Worm (Caenorhabditis elegans) whole organism, L1 larva: Measurements from ENCODE around the gene srw-91.

Source experiments
- ceh-90 ChIP-seq: sonication (generic microtip); optimal IDR thresholded peaks from 2 replicates; lab custom pipeline; 2016; ENCODE audit warnings: missing genetic modification characterization, missing compliant biosample characterization
- ces-1 ChIP-seq: fragments of 150-350 bp; optimal IDR thresholded peaks from 2 replicates; lab custom pipeline; 2014; ENCODE audit warnings: missing biosample characterization, missing genetic modification reagents, missing genetic modification characterization
- elt-2 ChIP-seq: sonication (generic microtip); optimal IDR thresholded peaks from 2 replicates; lab custom pipeline; 2016; ENCODE audit warnings: missing genetic modification characterization, mild to moderate bottlenecking, inconsistent platforms, missing compliant biosample characterization, missing genetic modification reagents
- elt-3 ChIP-seq, 6 experiments: fragments of 150-350 bp in 1 of 6; sonication (generic microtip); optimal IDR thresholded peaks; 2 replicates each; lab custom pipeline; 2017 to 2018; ENCODE audit warnings: missing biosample characterization in 6 of 6, missing genetic modification characterization in 6 of 6, inconsistent platforms in 1 of 6
- hpl-2 ChIP-seq: fragments of 150-350 bp; optimal IDR thresholded peaks from 2 replicates; lab custom pipeline; 2014; ENCODE audit warnings: missing biosample characterization, missing genetic modification reagents, missing genetic modification characterization
- mdl-1 ChIP-seq, 2 experiments: fragments of 150-350 bp; optimal IDR thresholded peaks; 2 replicates each; lab custom pipeline; 2014 to 2017; ENCODE audit warnings: missing biosample characterization in 2 of 2, missing genetic modification characterization in 2 of 2, inconsistent platforms in 1 of 2
- nhr-11 ChIP-seq: fragments of 150-350 bp; optimal IDR thresholded peaks from 2 replicates; lab custom pipeline; 2014; ENCODE audit warnings: missing biosample characterization, missing genetic modification characterization
- nhr-76 ChIP-seq: sonication (generic microtip); optimal IDR thresholded peaks from 2 replicates; lab custom pipeline; 2017; ENCODE audit warnings: missing biosample characterization, missing genetic modification characterization
- skn-1 ChIP-seq: fragments of 150-350 bp; optimal IDR thresholded peaks from 2 replicates; lab custom pipeline; 2014; ENCODE audit warnings: missing biosample characterization, missing genetic modification characterization
- zag-1 ChIP-seq: fragments of 150-350 bp; optimal IDR thresholded peaks from 2 replicates; lab custom pipeline; 2014; ENCODE audit warnings: missing biosample characterization, missing genetic modification characterization
- ztf-11 ChIP-seq, 2 experiments: sonication (generic microtip); optimal IDR thresholded peaks; 2 replicates each; lab custom pipeline; 2016 to 2017; ENCODE audit warnings: missing genetic modification characterization in 2 of 2, missing biosample characterization in 1 of 2, missing compliant biosample characterization in 1 of 2

DNA sequence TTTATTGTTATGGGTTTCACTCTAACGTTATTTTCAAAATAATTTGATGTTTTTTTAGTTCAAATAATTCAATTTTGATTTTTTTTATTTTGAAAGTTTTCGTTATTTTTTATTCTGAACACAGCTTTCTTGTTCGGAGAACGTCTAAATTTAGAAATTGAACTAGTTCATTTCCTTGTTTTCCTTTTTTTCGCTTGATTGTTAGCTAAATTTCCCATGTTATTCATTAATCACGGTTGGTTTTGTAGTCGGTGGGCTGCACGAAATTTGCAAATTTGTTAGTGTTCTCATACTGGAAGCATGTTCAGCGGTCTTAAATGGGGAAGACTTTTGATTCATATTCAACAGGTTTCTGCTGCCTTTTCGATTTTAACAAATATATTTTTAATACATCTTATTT lies 44.8 kb downstream of the srw-91 start, which contains the start of gene str-222:
- no peak for TF ChIP-seq hpl-2
- TF ChIP-seq ces-1 (GFP tag; lab: Kevin White, UChicago), result no peak
- no peak for TF ChIP-seq nhr-11 (tag; lab: Kevin White, UChicago)
- TF ChIP-seq elt-3 (tag; optimal IDR thresholded peaks at IDR 0.05; lab: Kevin White, UChicago), result no peak
- TF ChIP-seq zag-1 (tag; lab: Kevin White, UChicago), result no peak
- no peak for TF ChIP-seq elt-2 (tag; lab: Kevin White, UChicago)
- TF ChIP-seq mdl-1 (tag; optimal IDR thresholded peaks at IDR 0.05; lab: Kevin White, UChicago), result no peak
- TF ChIP-seq ztf-11 (tag; optimal IDR thresholded peaks at IDR 0.05; lab: Kevin White, UChicago), result no peak
- no peak for TF ChIP-seq ceh-90 (tag; lab: Kevin White, UChicago)
- no peak for TF ChIP-seq skn-1 (tag; lab: Kevin White, UChicago)
- TF ChIP-seq nhr-76 (tag; lab: Kevin White, UChicago), result no peak
